Worm (Caenorhabditis elegans): ENCODE results near the gene grl-31.

The grl-31 gene

ce11 chrV:3543344-3543743, 14.2 kb downstream of the grl-31 start, which contains the start of gene nhr-222:
TSS of gene nhr-222 (minus strand) at chrV:3543444.
- no peak for TF ChIP-seq nhr-76 (tag; optimal IDR thresholded peaks at IDR 0.05)
- no peak for TF ChIP-seq madf-5 (GFP tag; IDR thresholded peaks at IDR 0.05)
- TF ChIP-seq fos-1 (tag; optimal IDR thresholded peaks at IDR 0.05) = no peak
- no peak for TF ChIP-seq sdz-12 (GFP tag; optimal IDR thresholded peaks at IDR 0.05)
- no peak for TF ChIP-seq R02D3.7 (tag; optimal IDR thresholded peaks at IDR 0.05)

- TF ChIP-seq egl-43 (GFP tag; IDR thresholded peaks at IDR 0.05) (no peak), aha-1 (tag) (peak; percentile 29), zag-1 (tag; optimal IDR thresholded peaks at IDR 0.05) (no peak), lim-7 (GFP tag; IDR thresholded peaks at IDR 0.05) (no peak), unc-39 (tag; optimal IDR thresholded peaks at IDR 0.05) (no peak)
Measured at ce11 chrV:3541117-3541516, 16.5 kb downstream of the grl-31 start, which contains the start of gene srbc-67. TSS of gene srbc-67 (minus strand) at chrV:3541217.

ce11 chrV:3538307-3538706, 19.3 kb downstream of the grl-31 start, which contains the start of gene nhr-93:
TSS of gene nhr-93 (minus strand) at chrV:3538407.
- TF ChIP-seq unc-39 (tag; optimal IDR thresholded peaks at IDR 0.05) (no peak), nhr-77 (tag; optimal IDR thresholded peaks at IDR 0.05) (no peak), ztf-11 (tag; optimal IDR thresholded peaks at IDR 0.05) (no peak), F10B5.3 (tag; optimal IDR thresholded peaks at IDR 0.05) (no peak), F37D6.2 (tag; optimal IDR thresholded peaks at IDR 0.05) (no peak)

- TF ChIP-seq nhr-41 (GFP tag; IDR thresholded peaks at IDR 0.05) = no peak
- TF ChIP-seq nhr-6 (tag; optimal IDR thresholded peaks at IDR 0.05) = no peak
- TF ChIP-seq lin-15B (tag; optimal IDR thresholded peaks at IDR 0.05) = no peak
- TF ChIP-seq F10B5.3 (tag; optimal IDR thresholded peaks at IDR 0.05) = no peak
- TF ChIP-seq ces-1 (GFP tag; optimal IDR thresholded peaks at IDR 0.05) = no peak
- no peak for TF ChIP-seq dmd-6 (GFP tag; IDR thresholded peaks at IDR 0.05)
- no peak for TF ChIP-seq F44E2.7 (GFP tag; IDR thresholded peaks at IDR 0.05)
- TF ChIP-seq lin-1 (GFP tag; IDR thresholded peaks at IDR 0.05) = no peak
- TF ChIP-seq lin-38 (GFP tag; IDR thresholded peaks at IDR 0.05) = no peak
- TF ChIP-seq T20F7.1 (GFP tag; optimal IDR thresholded peaks at IDR 0.05) = no peak
Measured at ce11 chrV:3535260-3535659, 22.3 kb downstream of the grl-31 start, which contains the start of gene nhr-221. TSS of gene nhr-221 (minus strand) at chrV:3535360.

ce11 chrV:3530403-3530802, 27.2 kb downstream of the grl-31 start, which contains the start of gene srbc-66:
TSS of gene srbc-66 (plus strand) at chrV:3530703.
- TF ChIP-seq skn-1 (tag; optimal IDR thresholded peaks at IDR 0.05) (no peak), dmd-9 (GFP tag; IDR thresholded peaks at IDR 0.05) (no peak)

ce11 chrV:3526882-3527281, 30.7 kb downstream of the grl-31 start, which contains the start of gene str-260:
TSS of gene str-260 (plus strand) at chrV:3527182.
- TF ChIP-seq ces-1 (GFP tag; optimal IDR thresholded peaks at IDR 0.05) = no peak
- no peak for TF ChIP-seq lin-1 (GFP tag; IDR thresholded peaks at IDR 0.05)
- no peak for TF ChIP-seq Y48G9A.11 (GFP tag; IDR thresholded peaks at IDR 0.05)
- no peak for TF ChIP-seq ZK337.2 (GFP tag; IDR thresholded peaks at IDR 0.05)
- TF ChIP-seq snpc-4 (tag; optimal IDR thresholded peaks at IDR 0.05) = no peak
- TF ChIP-seq lin-29 (GFP tag; IDR thresholded peaks at IDR 0.05) = no peak
- no peak for TF ChIP-seq duxl-1 (tag; optimal IDR thresholded peaks at IDR 0.05; ENCODE audit: poor library complexity)
- no peak for TF ChIP-seq rbr-2 (tag; optimal IDR thresholded peaks at IDR 0.05)
- no peak for TF ChIP-seq zfp-3 (GFP tag; conservative IDR thresholded peaks at IDR 0.05)
- no peak for TF ChIP-seq dve-1 (tag; optimal IDR thresholded peaks at IDR 0.05; ENCODE audit: insufficient read depth)
- TF ChIP-seq lir-3 (tag; optimal IDR thresholded peaks at IDR 0.05) = no peak
- no peak for TF ChIP-seq F26F4.8 (GFP tag; conservative IDR thresholded peaks at IDR 0.05)
- no peak for TF ChIP-seq lsy-2 (tag; optimal IDR thresholded peaks at IDR 0.05)
- TF ChIP-seq zip-11 (GFP tag; IDR thresholded peaks at IDR 0.05) = no peak
- no peak for TF ChIP-seq nhr-48 (tag; optimal IDR thresholded peaks at IDR 0.05)
- TF ChIP-seq ztf-11 (tag; optimal IDR thresholded peaks at IDR 0.05) = no peak
- TF ChIP-seq ztf-7 (tag; optimal IDR thresholded peaks at IDR 0.05) = no peak
- TF ChIP-seq lin-38 (GFP tag; IDR thresholded peaks at IDR 0.05) = no peak
